Fruit fly (Drosophila melanogaster) whole organism, embryonic: ENCODE data around the gene siz.

Experiments used
- Abd-B ChIP-seq: fragments of 200-800 bp; sonication (Bioruptor generic); optimal IDR thresholded peaks from 2 replicates; lab custom pipeline; 2018; ENCODE audit warnings: missing biosample characterization, mild to moderate bottlenecking, missing genetic modification characterization, moderate library complexity
- Aef1 ChIP-seq: fragments of 200-800 bp; sonication (Bioruptor generic); IDR thresholded peaks from 3 replicates; pipeline ENCODE4 v1.3.6; 2022; ENCODE audit warnings: missing biosample characterization, missing genetic modification characterization
- Bdp1 ChIP-seq: fragments of 200-800 bp; sonication (Bioruptor generic); optimal IDR thresholded peaks from 3 replicates; lab custom pipeline; 2016; ENCODE audit warnings: missing biosample characterization, missing genetic modification characterization
- CG1024 ChIP-seq: fragments of 200-800 bp; sonication (Bioruptor generic); IDR thresholded peaks from 2 replicates; pipeline ENCODE4 v1.3.6; 2022; ENCODE audit warnings: missing biosample characterization, missing genetic modification characterization
- CG10462 ChIP-seq: fragments of 200-800 bp; sonication (Bioruptor generic); optimal IDR thresholded peaks from 2 replicates; lab custom pipeline; 2016; ENCODE audit warnings: missing biosample characterization, missing genetic modification characterization
- CG13287 ChIP-seq: fragments of 200-800 bp; sonication (Bioruptor generic); IDR thresholded peaks from 2 replicates; pipeline ENCODE4 v1.3.6; 2022; ENCODE audit warnings: missing biosample characterization, missing genetic modification characterization; ENCODE audit not compliant: partially characterized antibody
- CG13424 ChIP-seq: fragments of 200-800 bp; sonication (Bioruptor generic); optimal IDR thresholded peaks from 2 replicates; lab custom pipeline; 2019; ENCODE audit warnings: missing biosample characterization, mild to moderate bottlenecking, missing genetic modification characterization, moderate library complexity
- CG14050 ChIP-seq: fragments of 200-800 bp; sonication (Bioruptor generic); IDR thresholded peaks from 3 replicates; pipeline ENCODE4 v1.3.6; 2022; ENCODE audit warnings: missing biosample characterization, missing genetic modification characterization
- CG14710 ChIP-seq: fragments of 200-800 bp; sonication (Bioruptor generic); optimal IDR thresholded peaks from 3 replicates; lab custom pipeline; 2019; ENCODE audit warnings: missing biosample characterization, mild to moderate bottlenecking, missing genetic modification characterization, moderate library complexity
- CG15479 ChIP-seq: fragments of 200-800 bp; sonication (Bioruptor generic); optimal IDR thresholded peaks from 3 replicates; lab custom pipeline; 2019; ENCODE audit warnings: missing biosample characterization, mild to moderate bottlenecking, missing genetic modification characterization, moderate library complexity
- CG15601 ChIP-seq: fragments of 200-800 bp; sonication (Bioruptor generic); optimal IDR thresholded peaks from 3 replicates; lab custom pipeline; 2019; ENCODE audit warnings: missing biosample characterization, mild to moderate bottlenecking, missing genetic modification characterization, moderate library complexity
- CG18011 ChIP-seq: fragments of 200-800 bp; sonication (Bioruptor generic); optimal IDR thresholded peaks from 2 replicates; lab custom pipeline; 2017; ENCODE audit warnings: missing biosample characterization, missing genetic modification characterization, mild to moderate bottlenecking, moderate library complexity, missing genotype
- CG18262 ChIP-seq: fragments of 200-800 bp; optimal IDR thresholded peaks from 3 replicates; lab custom pipeline; 2019; ENCODE audit warnings: missing biosample characterization, mild to moderate bottlenecking, missing genetic modification characterization, moderate library complexity
- CG2116 ChIP-seq: fragments of 200-800 bp; sonication (Bioruptor generic); optimal IDR thresholded peaks from 3 replicates; lab custom pipeline; 2018; ENCODE audit warnings: missing biosample characterization, mild to moderate bottlenecking, missing genetic modification characterization
- CG31388 ChIP-seq: fragments of 200-800 bp; sonication (Bioruptor generic); optimal IDR thresholded peaks from 2 replicates; lab custom pipeline; 2016; ENCODE audit warnings: missing biosample characterization, missing genetic modification characterization
- CG31441 ChIP-seq: fragments of 200-800 bp; sonication (Bioruptor generic); IDR thresholded peaks from 2 replicates; pipeline ENCODE4 v1.3.6; 2022; ENCODE audit warnings: missing biosample characterization, missing genetic modification characterization
- CG3163 ChIP-seq: fragments of 200-800 bp; sonication (Bioruptor generic); optimal IDR thresholded peaks from 3 replicates; lab custom pipeline; 2016; ENCODE audit warnings: missing biosample characterization, missing genetic modification characterization
- CG3407 ChIP-seq: fragments of 200-800 bp; sonication (Bioruptor generic); optimal IDR thresholded peaks from 2 replicates; lab custom pipeline; 2018; ENCODE audit warnings: missing biosample characterization, mild to moderate bottlenecking, missing genetic modification characterization
- CG3726 ChIP-seq: fragments of 200-800 bp; sonication (Bioruptor generic); IDR thresholded peaks from 3 replicates; pipeline ENCODE4, ENCODE4 v1.3.6; 2022; ENCODE audit warnings: missing biosample characterization, missing genetic modification characterization
- CG4707 ChIP-seq: fragments of 200-800 bp; sonication (Bioruptor generic); optimal IDR thresholded peaks from 2 replicates; lab custom pipeline; 2018; ENCODE audit warnings: missing biosample characterization, mild to moderate bottlenecking, missing genetic modification characterization, moderate library complexity
- CG6683 ChIP-seq: fragments of 200-800 bp; sonication (Bioruptor generic); optimal IDR thresholded peaks from 2 replicates; lab custom pipeline; 2017; ENCODE audit warnings: missing biosample characterization, mild to moderate bottlenecking, missing genetic modification characterization, missing genetic modification reagents
- CG7928 ChIP-seq: fragments of 200-800 bp; sonication (Bioruptor generic); optimal IDR thresholded peaks from 2 replicates; lab custom pipeline; 2017; ENCODE audit warnings: missing biosample characterization, mild to moderate bottlenecking, missing genetic modification characterization
- CG8089 ChIP-seq: fragments of 200-800 bp; sonication (Bioruptor generic); optimal IDR thresholded peaks from 3 replicates; lab custom pipeline; 2016; ENCODE audit warnings: missing biosample characterization, missing genetic modification characterization
- Chrac-16 ChIP-seq: fragments of 200-800 bp; sonication (Bioruptor generic); optimal IDR thresholded peaks from 3 replicates; lab custom pipeline; 2016; ENCODE audit warnings: missing biosample characterization, missing genetic modification characterization
- D19A ChIP-seq: fragments of 200-800 bp; optimal IDR thresholded peaks from 3 replicates; lab custom pipeline; 2019; ENCODE audit warnings: missing biosample characterization, mild to moderate bottlenecking, missing genetic modification characterization, moderate library complexity
- Fer3 ChIP-seq: fragments of 200-800 bp; sonication (Bioruptor generic); optimal IDR thresholded peaks from 2 replicates; lab custom pipeline; 2018; ENCODE audit warnings: missing biosample characterization, mild to moderate bottlenecking, missing genetic modification characterization, moderate library complexity
- HmgD ChIP-seq: fragments of 200-800 bp; sonication (Bioruptor generic); optimal IDR thresholded peaks from 3 replicates; lab custom pipeline; 2016; ENCODE audit warnings: missing biosample characterization, missing genetic modification characterization
- Nf-YA ChIP-seq: fragments of 200-800 bp; sonication (Bioruptor generic); IDR thresholded peaks from 2 replicates; pipeline ENCODE4 v1.3.6; 2022; ENCODE audit warnings: missing biosample characterization, missing genetic modification characterization
- Nf-YB ChIP-seq: fragments of 200-800 bp; sonication (Bioruptor generic); optimal IDR thresholded peaks from 3 replicates; lab custom pipeline; 2019; ENCODE audit warnings: missing biosample characterization, mild to moderate bottlenecking, missing genetic modification characterization, moderate library complexity
- Oaz ChIP-seq: fragments of 200-800 bp; sonication (Bioruptor generic); IDR thresholded peaks from 2 replicates; pipeline ENCODE4 v1.3.6; 2022; ENCODE audit warnings: missing biosample characterization, missing genetic modification characterization
- Rx ChIP-seq: fragments of 200-800 bp; sonication (Bioruptor generic); IDR thresholded peaks from 2 replicates; pipeline ENCODE4 v1.3.6; 2022; ENCODE audit warnings: missing biosample characterization, missing genetic modification characterization
- Tbp ChIP-seq: fragments of >200 bp; optimal IDR thresholded peaks from 2 replicates; lab custom pipeline; 2018; ENCODE audit warnings: missing biosample characterization, missing genetic modification characterization
- Xrp1 ChIP-seq: fragments of 200-800 bp; sonication (Bioruptor generic); IDR thresholded peaks from 2 replicates; pipeline ENCODE4 v1.3.6; 2022; ENCODE audit warnings: missing biosample characterization, missing genetic modification characterization
- az2 ChIP-seq: fragments of 200-800 bp; sonication (Bioruptor generic); optimal IDR thresholded peaks from 3 replicates; lab custom pipeline; 2016; ENCODE audit warnings: missing biosample characterization, missing genetic modification characterization
- bbx ChIP-seq: fragments of 200-800 bp; sonication (Bioruptor generic); IDR thresholded peaks from 2 replicates; pipeline ENCODE4 v1.3.6; 2022; ENCODE audit warnings: missing biosample characterization, missing genetic modification characterization; ENCODE audit not compliant: partially characterized antibody
- bsh ChIP-seq, 2 experiments: fragments of 200-800 bp; sonication (Bioruptor generic); optimal IDR thresholded peaks; 2 replicates each; lab custom pipeline; 2017 to 2018; ENCODE audit warnings: mild to moderate bottlenecking in 2 of 2, missing biosample characterization in 2 of 2, missing genetic modification characterization in 2 of 2, moderate library complexity in 1 of 2
- danr ChIP-seq: fragments of 200-800 bp; sonication (Bioruptor generic); IDR thresholded peaks from 2 replicates; pipeline ENCODE4 v1.3.6; 2022; ENCODE audit warnings: missing biosample characterization, missing genetic modification characterization
- fd64A ChIP-seq: fragments of 200-800 bp; sonication (Bioruptor generic); optimal IDR thresholded peaks from 3 replicates; lab custom pipeline; 2018; ENCODE audit warnings: missing biosample characterization, mild to moderate bottlenecking, missing genetic modification characterization
- gsb-n ChIP-seq: fragments of 200-800 bp; sonication (Bioruptor generic); optimal IDR thresholded peaks from 3 replicates; lab custom pipeline; 2018; ENCODE audit warnings: missing biosample characterization, mild to moderate bottlenecking, missing genetic modification characterization
- insv ChIP-seq, 2 experiments: fragments of 200-800 bp; sonication (Bioruptor generic); optimal IDR thresholded peaks; 3 replicates each; lab custom pipeline; 2016 to 2018; ENCODE audit warnings: missing biosample characterization in 2 of 2, missing genetic modification characterization in 2 of 2
- ken ChIP-seq: fragments of 200-800 bp; sonication (Bioruptor generic); IDR thresholded peaks from 3 replicates; pipeline ENCODE4 v1.3.6; 2022; ENCODE audit warnings: missing biosample characterization, missing genetic modification characterization
- maf-S ChIP-seq: fragments of 200-800 bp; sonication (Bioruptor generic); optimal IDR thresholded peaks from 2 replicates; lab custom pipeline; 2016; ENCODE audit warnings: missing biosample characterization, missing genetic modification characterization
- org-1 ChIP-seq: fragments of 200-800 bp; sonication (Bioruptor generic); optimal IDR thresholded peaks from 2 replicates; lab custom pipeline; 2017; ENCODE audit warnings: missing biosample characterization, missing genetic modification characterization
- otp ChIP-seq: fragments of 200-800 bp; sonication (Bioruptor generic); IDR thresholded peaks from 3 replicates; pipeline ENCODE4, ENCODE4 v1.3.6; 2022; ENCODE audit warnings: missing biosample characterization, missing genetic modification characterization
- ro ChIP-seq: fragments of 200-800 bp; sonication (Bioruptor generic); IDR thresholded peaks from 2 replicates; pipeline ENCODE4 v1.3.6; 2022; ENCODE audit warnings: missing biosample characterization, missing genetic modification characterization
- row ChIP-seq: fragments of 200-800 bp; sonication (Bioruptor generic); IDR thresholded peaks from 3 replicates; pipeline ENCODE4 v1.3.6; 2022; ENCODE audit warnings: missing biosample characterization, missing genetic modification characterization
- tll ChIP-seq, 2 experiments: fragments of 200-800 bp in 1 of 2; fragments of >200 bp in 1 of 2; sonication (Bioruptor generic) in 1 of 2; optimal IDR thresholded peaks; 2 replicates each; lab custom pipeline; 2017 to 2019; ENCODE audit warnings: missing biosample characterization in 2 of 2, missing genetic modification characterization in 2 of 2, mild to moderate bottlenecking in 1 of 2, moderate library complexity in 1 of 2
- twi ChIP-seq: fragments of 200-800 bp; optimal IDR thresholded peaks from 2 replicates; lab custom pipeline; 2019; ENCODE audit warnings: missing biosample characterization, mild to moderate bottlenecking, missing genetic modification characterization, moderate library complexity
- zfh1 ChIP-seq: fragments of 200-800 bp; sonication (Bioruptor generic); IDR thresholded peaks from 3 replicates; pipeline ENCODE4 v1.3.6; 2022; ENCODE audit warnings: missing biosample characterization, missing genetic modification characterization

The siz gene

dm6 chr3L:21007364-21008254 is 26.7 kb upstream of the siz start (continued):
- TF ChIP-seq Aef1 (GFP tag; lab: Robert Waterston, UW) (no peak), CG15601 (tag; lab: Kevin White, UChicago) (peak; percentile 57), otp (GFP tag; lab: Robert Waterston, UW) (peak; percentile 65; the same call in 1 of the 3 replicates), Rx (GFP tag; lab: Robert Waterston, UW) (no peak), CG13287 (no peak), CG18011 (GFP tag; lab: Kevin White, UChicago) (no peak), CG1024 (GFP tag; lab: Robert Waterston, UW) (no peak), bsh (GFP tag; optimal IDR thresholded peaks at IDR 0.05; lab: Kevin White, UChicago) (peak in 1 of 2 experiments; percentile 49), CG15479 (GFP tag; lab: Kevin White, UChicago) (peak; percentile 86), CG13424 (tag; lab: Kevin White, UChicago) (peak; percentile 12), danr (GFP tag; lab: Robert Waterston, UW) (no peak), D19A (tag; lab: Kevin White, UChicago) (no peak), gsb-n (tag; lab: Kevin White, UChicago) (peak; percentile 68), CG6683 (GFP tag; lab: Kevin White, UChicago) (no peak), Tbp (GFP tag; lab: Kevin White, UChicago) (no peak), org-1 (GFP tag; lab: Kevin White, UChicago) (peak; percentile 55), CG14050 (GFP tag; lab: Robert Waterston, UW) (no peak), CG10462 (GFP tag; lab: Kevin White, UChicago) (no peak), Nf-YA (GFP tag; lab: Robert Waterston, UW) (no peak), row (GFP tag; lab: Robert Waterston, UW) (no peak), CG7928 (no peak), HmgD (GFP tag; lab: Kevin White, UChicago) (no peak), zfh1 (GFP tag; lab: Robert Waterston, UW) (no peak), maf-S (no peak), Xrp1 (GFP tag; lab: Robert Waterston, UW) (peak; percentile 65), twi (tag; lab: Kevin White, UChicago) (peak; percentile 30), CG4707 (GFP tag; lab: Kevin White, UChicago) (peak; percentile 28), Bdp1 (GFP tag; lab: Kevin White, UChicago) (peak; percentile 18), CG3726 (GFP tag; lab: Robert Waterston, UW) (no peak), Oaz (GFP tag; lab: Robert Waterston, UW) (no peak), bbx (GFP tag; lab: Robert Waterston, UW) (no peak), CG14710 (tag; lab: Kevin White, UChicago) (peak; percentile 41), Chrac-16 (GFP tag; lab: Kevin White, UChicago) (no peak), ken (no peak), CG3163 (GFP tag; lab: Kevin White, UChicago) (peak; percentile 67), insv (GFP tag; optimal IDR thresholded peaks at IDR 0.05; lab: Kevin White, UChicago) (peak in 1 of 2 experiments; percentile 39), ro (GFP tag; lab: Robert Waterston, UW) (no peak), CG8089 (GFP tag; lab: Kevin White, UChicago) (peak; percentile 15), tll (GFP tag; optimal IDR thresholded peaks at IDR 0.05; lab: Kevin White, UChicago) (peak in 1 of 2 experiments; percentile 57), CG31388 (GFP tag; lab: Kevin White, UChicago) (no peak), Fer3 (tag; lab: Kevin White, UChicago) (no peak), CG31441 (no peak), Nf-YB (GFP tag; lab: Kevin White, UChicago) (peak; percentile 9), CG2116 (GFP tag; lab: Kevin White, UChicago) (peak; percentile 15), Abd-B (GFP tag; lab: Kevin White, UChicago) (no peak), CG18262 (no peak), CG3407 (peak; percentile 66), az2 (GFP tag; lab: Kevin White, UChicago) (no peak), fd64A (peak; percentile 65)
